Fruit fly (Drosophila melanogaster) whole organism, adult: Measurements from ENCODE around the gene Qsox4.
A peak's percentile ranks its signal among the peaks of the same experiment; 100 is the strongest.

ENCODE experiments used
- CG11617 ChIP-seq: fragments of 200-800 bp; sonication (Bioruptor generic); optimal IDR thresholded peaks from 2 replicates; lab custom pipeline; 2017; ENCODE audit warnings: mild to moderate bottlenecking, missing biosample characterization, missing genetic modification reagents, missing genetic modification characterization
- Crg-1 ChIP-seq: fragments of 200-800 bp; sonication (Bioruptor generic); optimal IDR thresholded peaks from 2 replicates; lab custom pipeline; 2016; ENCODE audit warnings: missing biosample characterization, missing genetic modification characterization
- bab1 ChIP-seq: fragments of 200-800 bp; sonication (Bioruptor generic); optimal IDR thresholded peaks from 3 replicates; lab custom pipeline; 2019; ENCODE audit warnings: missing biosample characterization, mild to moderate bottlenecking, missing genetic modification characterization, moderate library complexity
- kay ChIP-seq: fragments of 200-800 bp; sonication (Bioruptor generic); peaks from one replicate; lab custom pipeline; 2016; ENCODE audit warnings: missing biosample characterization, missing genetic modification characterization, borderline replicate concordance

DNA sequence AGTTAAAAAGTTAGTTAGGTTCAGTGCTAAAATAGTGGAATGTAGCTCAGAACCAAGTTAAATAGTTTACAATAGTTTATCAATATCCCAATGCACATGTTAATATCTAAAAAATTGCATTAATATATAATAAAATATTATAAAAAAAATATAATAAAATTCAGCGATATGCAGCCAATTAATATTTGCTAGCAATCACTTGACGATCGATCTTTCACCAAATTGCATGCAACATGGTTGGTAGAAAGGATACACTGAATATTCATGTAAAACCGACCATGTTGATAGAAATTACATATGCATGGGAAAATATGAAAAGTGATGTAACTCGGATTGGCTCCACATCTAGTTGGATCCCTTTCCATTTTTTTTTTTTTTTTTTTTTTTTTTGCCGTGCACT, 26.9 kb upstream of the Qsox4 start:
- no peak for TF ChIP-seq bab1 (GFP tag; lab: Kevin White, UChicago)
- peak; percentile 9 for TF ChIP-seq kay (GFP tag; lab: Kevin White, UChicago)
- TF ChIP-seq Crg-1 (GFP tag; lab: Kevin White, UChicago), result no peak
- no peak for TF ChIP-seq CG11617 (GFP tag; lab: Kevin White, UChicago)
